Fruit fly (Drosophila melanogaster): ENCODE results near the gene Gcat.

Gcat gene

dm6 chr3L:11816641-11817040 lies 16.0 kb upstream of the Gcat start:
- no peak for TF ChIP-seq CG5204 (GFP tag; optimal IDR thresholded peaks at IDR 0.05)
- TF ChIP-seq CG7101 (tag; optimal IDR thresholded peaks at IDR 0.05), result no peak
- TF ChIP-seq CG1620 (GFP tag; optimal IDR thresholded peaks at IDR 0.05), result no peak
- TF ChIP-seq CG7045 (GFP tag; optimal IDR thresholded peaks at IDR 0.05), result no peak
- no peak for TF ChIP-seq Crg-1 (GFP tag; optimal IDR thresholded peaks at IDR 0.05)
- TF ChIP-seq toe (GFP tag; optimal IDR thresholded peaks at IDR 0.05), result no peak
- no peak for TF ChIP-seq bab1 (GFP tag; optimal IDR thresholded peaks at IDR 0.05)
- TF ChIP-seq kay (GFP tag; ENCODE audit: borderline replicate concordance), result peak; percentile 73

- TF ChIP-seq bab1 (GFP tag; optimal IDR thresholded peaks at IDR 0.05) (peak; percentile 52), CG7045 (GFP tag; optimal IDR thresholded peaks at IDR 0.05) (no peak), tj (GFP tag; optimal IDR thresholded peaks at IDR 0.05) (peak; percentile 14), kay (GFP tag; ENCODE audit: borderline replicate concordance) (peak; percentile 81)
Observed at dm6 chr3L:11815220-11815797, 14.6 kb upstream of the Gcat start, which contains the start of gene CG14130. CG14130 (plus strand) TSS chr3L:11815444.

- TF ChIP-seq CG12768 (GFP tag; optimal IDR thresholded peaks at IDR 0.05), result no peak
- TF ChIP-seq bab1 (GFP tag; optimal IDR thresholded peaks at IDR 0.05), result no peak
- TF ChIP-seq CG11617 (GFP tag; optimal IDR thresholded peaks at IDR 0.05), result no peak
- TF ChIP-seq Hr96 (GFP tag; optimal IDR thresholded peaks at IDR 0.05), result no peak
- no peak for TF ChIP-seq Mnt (GFP tag; optimal IDR thresholded peaks at IDR 0.05)
- no peak for TF ChIP-seq CG14711 (tag; optimal IDR thresholded peaks at IDR 0.05)
- TF ChIP-seq tj (GFP tag; optimal IDR thresholded peaks at IDR 0.05), result no peak
- TF ChIP-seq toe (GFP tag; optimal IDR thresholded peaks at IDR 0.05), result no peak
- no peak for TF ChIP-seq Crg-1 (GFP tag; optimal IDR thresholded peaks at IDR 0.05)
Observed at dm6 chr3L:11814655-11815054, 14.0 kb upstream of the Gcat start, which contains the start of gene Cubn2. Cubn2 (minus strand) TSS chr3L:11814755.

dm6 chr3L:11801622-11802021 lies 961 bp upstream of the Gcat start:
- TF ChIP-seq tj (GFP tag; optimal IDR thresholded peaks at IDR 0.05) (no peak), CG7045 (GFP tag; optimal IDR thresholded peaks at IDR 0.05) (no peak), Mnt (GFP tag; optimal IDR thresholded peaks at IDR 0.05) (no peak), CG1620 (GFP tag; optimal IDR thresholded peaks at IDR 0.05) (no peak), CG14711 (tag; optimal IDR thresholded peaks at IDR 0.05) (no peak), Hr96 (GFP tag; optimal IDR thresholded peaks at IDR 0.05) (no peak), kay (GFP tag; ENCODE audit: borderline replicate concordance) (no peak), CG5204 (GFP tag; optimal IDR thresholded peaks at IDR 0.05) (no peak), ovo (GFP tag; optimal IDR thresholded peaks at IDR 0.05) (no peak), bab1 (GFP tag; optimal IDR thresholded peaks at IDR 0.05) (no peak), Clk (GFP tag; optimal IDR thresholded peaks at IDR 0.05) (no peak), CG11617 (GFP tag; optimal IDR thresholded peaks at IDR 0.05) (no peak), CG7101 (tag; optimal IDR thresholded peaks at IDR 0.05) (no peak), Crg-1 (GFP tag; optimal IDR thresholded peaks at IDR 0.05) (no peak), toe (GFP tag; optimal IDR thresholded peaks at IDR 0.05) (no peak), cnc (optimal IDR thresholded peaks at IDR 0.05) (no peak), cic (GFP tag; optimal IDR thresholded peaks at IDR 0.05) (no peak), CG33017 (tag; optimal IDR thresholded peaks at IDR 0.05) (no peak)

dm6 chr3L:11795440-11795983 lies 5.1 kb downstream of the Gcat start, which contains the start of gene Klp68D:
Klp68D (plus strand) TSS chr3L:11795614.
- TF ChIP-seq ovo (GFP tag; optimal IDR thresholded peaks at IDR 0.05) (no peak), kay (GFP tag; ENCODE audit: borderline replicate concordance) (peak; percentile 48), bab1 (GFP tag; optimal IDR thresholded peaks at IDR 0.05) (peak; percentile 34)

dm6 chr3L:11793233-11793800 lies 7.3 kb downstream of the Gcat start, which contains the start of the genes twy and CG10907:
twy (minus strand) TSS chr3L:11793283.
CG10907 (plus strand) TSS chr3L:11793514.
- TF ChIP-seq CG11617 (GFP tag; optimal IDR thresholded peaks at IDR 0.05) (no peak), tj (GFP tag; optimal IDR thresholded peaks at IDR 0.05) (no peak), bab1 (GFP tag; optimal IDR thresholded peaks at IDR 0.05) (no peak), pad (GFP tag; optimal IDR thresholded peaks at IDR 0.05) (no peak), CG7101 (tag; optimal IDR thresholded peaks at IDR 0.05) (no peak), kay (GFP tag; ENCODE audit: borderline replicate concordance) (no peak), toe (GFP tag; optimal IDR thresholded peaks at IDR 0.05) (no peak), cnc (optimal IDR thresholded peaks at IDR 0.05) (no peak), Hr96 (GFP tag; optimal IDR thresholded peaks at IDR 0.05) (no peak), cic (GFP tag; optimal IDR thresholded peaks at IDR 0.05) (no peak), CG14711 (tag; optimal IDR thresholded peaks at IDR 0.05) (no peak)

- TF ChIP-seq CG1620 (GFP tag; optimal IDR thresholded peaks at IDR 0.05) (peak; percentile 4), CG7101 (tag; optimal IDR thresholded peaks at IDR 0.05) (peak; percentile 15), kay (GFP tag; ENCODE audit: borderline replicate concordance) (peak; percentile 93), Mnt (GFP tag; optimal IDR thresholded peaks at IDR 0.05) (no peak), toe (GFP tag; optimal IDR thresholded peaks at IDR 0.05) (peak; percentile 13), bab1 (GFP tag; optimal IDR thresholded peaks at IDR 0.05) (peak; percentile 36), pad (GFP tag; optimal IDR thresholded peaks at IDR 0.05) (no peak)
Observed at dm6 chr3L:11789773-11790172, 10.9 kb downstream of the Gcat start, which contains the start of gene Pi3K68D. Pi3K68D (minus strand) TSS chr3L:11790013.
